In the genomic region with DNA sequence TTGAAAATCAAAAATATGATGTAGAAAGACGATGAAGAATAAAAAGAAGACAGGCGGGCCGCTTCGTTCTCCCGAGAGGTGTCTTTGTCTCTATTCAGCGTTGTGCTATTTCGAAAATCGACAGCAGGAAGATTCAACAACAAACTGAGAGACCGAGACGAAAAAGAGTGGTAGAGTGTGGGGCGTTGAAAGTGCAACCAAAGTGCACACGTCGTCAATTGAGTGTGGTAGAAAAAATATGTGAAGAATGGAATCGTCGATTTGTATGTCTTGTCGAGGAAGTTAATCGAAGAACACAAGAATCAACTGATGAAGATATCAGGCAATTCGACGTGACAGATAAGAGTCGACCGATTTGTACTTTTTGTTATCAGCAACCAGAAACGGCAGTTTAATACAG, we compare ENCODE assay signal across 7 worm cellular contexts.
TF ChIP-seq lines count a peak whose summit lies in the region.

No protein-coding gene starts in this region.

TF ChIP-seq in whole organism, L1 larva, 84 proteins besides CTCF, POLR2A, EP300 and RAD21 (continues in another document):
- peak; percentile 52 for TF ChIP-seq aly-2 (tag; optimal IDR thresholded peaks at IDR 0.05; lab: Kevin White, UChicago)
- TF ChIP-seq mdl-1 (tag; optimal IDR thresholded peaks at IDR 0.05; lab: Kevin White, UChicago): peak in 1 of 2 experiments; percentile 47
- no peak for TF ChIP-seq grh-1 (GFP tag; IDR thresholded peaks at IDR 0.05; lab: Robert Waterston, UW)
- TF ChIP-seq isw-1 (GFP tag; IDR thresholded peaks at IDR 0.05; lab: Robert Waterston, UW): no peak
- no peak for TF ChIP-seq ets-5 (GFP tag; IDR thresholded peaks at IDR 0.05; lab: Robert Waterston, UW)
- TF ChIP-seq ztf-11 (tag; optimal IDR thresholded peaks at IDR 0.05; lab: Kevin White, UChicago): no peak
- peak; percentile 19 for TF ChIP-seq jun-1 (tag; optimal IDR thresholded peaks at IDR 0.05; lab: Kevin White, UChicago)
- TF ChIP-seq nhr-76 (tag; optimal IDR thresholded peaks at IDR 0.05; lab: Kevin White, UChicago): peak; percentile 62
- TF ChIP-seq ces-1 (GFP tag; optimal IDR thresholded peaks at IDR 0.05; lab: Kevin White, UChicago): no peak
- TF ChIP-seq nhr-11 (tag; optimal IDR thresholded peaks at IDR 0.05; lab: Kevin White, UChicago): no peak
- no peak for TF ChIP-seq egl-13 (tag; optimal IDR thresholded peaks at IDR 0.05; lab: Kevin White, UChicago)
- peak; percentile 87 for TF ChIP-seq nhr-85 (tag; lab: Kevin White, UChicago)
- TF ChIP-seq xbp-1 (tag; optimal IDR thresholded peaks at IDR 0.05; lab: Kevin White, UChicago): peak; percentile 11

TF ChIP-seq in whole organism, L2 larva, 48 proteins besides CTCF, POLR2A, EP300 and RAD21 (continues in another document):
- TF ChIP-seq mdl-1 (tag; optimal IDR thresholded peaks at IDR 0.05; lab: Kevin White, UChicago) (peak in 1 of 2 experiments; percentile 41), sem-4 (tag; optimal IDR thresholded peaks at IDR 0.05; lab: Kevin White, UChicago) (peak; percentile 35), nhr-21 (tag; optimal IDR thresholded peaks at IDR 0.05; lab: Kevin White, UChicago) (peak; percentile 78), sma-9 (GFP tag; optimal IDR thresholded peaks at IDR 0.05; lab: Kevin White, UChicago) (peak; percentile 97), sma-9 (tag; optimal IDR thresholded peaks at IDR 0.05; lab: Kevin White, UChicago) (no peak), crh-2 (tag; optimal IDR thresholded peaks at IDR 0.05; lab: Kevin White, UChicago) (peak; percentile 91), lin-39 (tag; optimal IDR thresholded peaks at IDR 0.05; lab: Kevin White, UChicago) (no peak), ztf-11 (tag; optimal IDR thresholded peaks at IDR 0.05; lab: Kevin White, UChicago) (no peak), egl-27 (tag; optimal IDR thresholded peaks at IDR 0.05; lab: Kevin White, UChicago) (peak; percentile 71), ceh-16 (tag; optimal IDR thresholded peaks at IDR 0.05; lab: Kevin White, UChicago) (no peak), F13H6.1 (tag; optimal IDR thresholded peaks at IDR 0.05; lab: Kevin White, UChicago) (peak; percentile 82), unc-62 (GFP tag; optimal IDR thresholded peaks at IDR 0.05; lab: Kevin White, UChicago) (no peak), C34F6.9 (tag; optimal IDR thresholded peaks at IDR 0.05; lab: Kevin White, UChicago) (peak; percentile 47)

TF ChIP-seq in whole organism, L3 larva, 47 proteins besides CTCF, POLR2A, EP300 and RAD21 (continues in another document):
- no peak for TF ChIP-seq lin-15B (tag; optimal IDR thresholded peaks at IDR 0.05; lab: Kevin White, UChicago)
- TF ChIP-seq mdl-1 (tag; optimal IDR thresholded peaks at IDR 0.05; lab: Kevin White, UChicago): peak; percentile 53
- TF ChIP-seq daf-12 (tag; optimal IDR thresholded peaks at IDR 0.05; lab: Kevin White, UChicago): peak; percentile 69
- TF ChIP-seq snpc-4 (tag; optimal IDR thresholded peaks at IDR 0.05; lab: Kevin White, UChicago): peak; percentile 3
- TF ChIP-seq nhr-23 (tag; optimal IDR thresholded peaks at IDR 0.05; lab: Kevin White, UChicago): peak; percentile 72
- TF ChIP-seq ztf-4 (tag; optimal IDR thresholded peaks at IDR 0.05; lab: Kevin White, UChicago): no peak
- peak; percentile 58 for TF ChIP-seq jun-1 (tag; optimal IDR thresholded peaks at IDR 0.05; lab: Kevin White, UChicago)
- TF ChIP-seq nhr-43 (tag; optimal IDR thresholded peaks at IDR 0.05; lab: Kevin White, UChicago; ENCODE audit: poor library complexity, severe bottlenecking): peak; percentile 89
- TF ChIP-seq aly-2 (tag; optimal IDR thresholded peaks at IDR 0.05; lab: Kevin White, UChicago): no peak
- peak; percentile 83 for TF ChIP-seq unc-62 (GFP tag; optimal IDR thresholded peaks at IDR 0.05; lab: Kevin White, UChicago)
- TF ChIP-seq fkh-2 (tag; optimal IDR thresholded peaks at IDR 0.05; lab: Kevin White, UChicago): no peak
- TF ChIP-seq nhr-28 (tag; optimal IDR thresholded peaks at IDR 0.05; lab: Kevin White, UChicago): no peak
- TF ChIP-seq lin-39 (tag; optimal IDR thresholded peaks at IDR 0.05; lab: Kevin White, UChicago): peak; percentile 58

TF ChIP-seq in whole organism, L4 larva, 104 proteins besides CTCF, POLR2A, EP300 and RAD21 (continues in another document):
- peak in 1 of 2 experiments; percentile 57 for TF ChIP-seq unc-62 (GFP tag; optimal IDR thresholded peaks at IDR 0.05 in 1 of 2; lab: Kevin White, UChicago)
- TF ChIP-seq unc-62 (tag; optimal IDR thresholded peaks at IDR 0.05; lab: Kevin White, UChicago): peak; percentile 28
- peak; percentile 18; the same call in 1 of the 2 replicates for TF ChIP-seq lin-1 (GFP tag; IDR thresholded peaks at IDR 0.05; lab: Robert Waterston, UW)
- peak; percentile 78 for TF ChIP-seq nhr-10 (tag; optimal IDR thresholded peaks at IDR 0.05; lab: Kevin White, UChicago)
- no peak for TF ChIP-seq F10B5.3 (tag; optimal IDR thresholded peaks at IDR 0.05; lab: Kevin White, UChicago)
- TF ChIP-seq lin-38 (GFP tag; IDR thresholded peaks at IDR 0.05; lab: Robert Waterston, UW): peak; percentile 23; the same call in 1 of the 2 replicates
- peak; percentile 68 for TF ChIP-seq dve-1 (tag; optimal IDR thresholded peaks at IDR 0.05; lab: Kevin White, UChicago; ENCODE audit: insufficient read depth)
- TF ChIP-seq fos-1 (tag; optimal IDR thresholded peaks at IDR 0.05; lab: Kevin White, UChicago): no peak
- TF ChIP-seq nhr-25 (tag; optimal IDR thresholded peaks at IDR 0.05; lab: Kevin White, UChicago; ENCODE audit: borderline replicate concordance, insufficient read depth): peak; percentile 40
- TF ChIP-seq cey-2 (tag; optimal IDR thresholded peaks at IDR 0.05; lab: Kevin White, UChicago; ENCODE audit: borderline replicate concordance, insufficient read depth): no peak
- peak; percentile 20 for TF ChIP-seq jun-1 (tag; optimal IDR thresholded peaks at IDR 0.05; lab: Kevin White, UChicago)

TF ChIP-seq in whole organism, early embryonic, 17 proteins besides CTCF, POLR2A, EP300 and RAD21:
- TF ChIP-seq pes-1 (GFP tag; IDR thresholded peaks at IDR 0.05; lab: Robert Waterston, UW): peak; percentile 3; the same call in 1 of the 2 replicates
- TF ChIP-seq ceh-13 (GFP tag; optimal IDR thresholded peaks at IDR 0.05; lab: Kevin White, UChicago): no peak

TF ChIP-seq in whole organism, late embryonic, 69 proteins besides CTCF, POLR2A, EP300 and RAD21:
- TF ChIP-seq elt-2 (tag; optimal IDR thresholded peaks at IDR 0.05; lab: Kevin White, UChicago) (peak; percentile 25), unc-3 (GFP tag; conservative IDR thresholded peaks at IDR 0.05; lab: Robert Waterston, UW) (no peak), unc-3 (tag; optimal IDR thresholded peaks at IDR 0.05; lab: Kevin White, UChicago) (no peak)
TF ChIP-seq in whole organism, late embryonic: peak in this region for 1.

TF ChIP-seq in whole organism, young adult, 124 proteins besides CTCF, POLR2A, EP300 and RAD21:
- TF ChIP-seq sdz-38 (tag; optimal IDR thresholded peaks at IDR 0.05; lab: Kevin White, UChicago) (no peak), hmg-1.2 (GFP tag; IDR thresholded peaks at IDR 0.05; lab: Robert Waterston, UW) (peak; percentile 57; the same call in 1 of the 2 replicates), cebp-2 (GFP tag; IDR thresholded peaks at IDR 0.05; lab: Robert Waterston, UW) (no peak), nhr-80 (tag; optimal IDR thresholded peaks at IDR 0.05; lab: Kevin White, UChicago) (peak; percentile 64), lin-40 (tag; optimal IDR thresholded peaks at IDR 0.05; lab: Kevin White, UChicago) (peak; percentile 47), cebp-1 (GFP tag; IDR thresholded peaks at IDR 0.05; lab: Robert Waterston, UW) (no peak), cebp-1 (tag; optimal IDR thresholded peaks at IDR 0.05; lab: Kevin White, UChicago) (peak; percentile 62), mxl-1 (tag; optimal IDR thresholded peaks at IDR 0.05; lab: Kevin White, UChicago) (no peak), zim-3 (tag; optimal IDR thresholded peaks at IDR 0.05; lab: Kevin White, UChicago) (no peak), ceh-27 (GFP tag; optimal IDR thresholded peaks at IDR 0.05; lab: Kevin White, UChicago) (peak; percentile 49), madf-6 (GFP tag; IDR thresholded peaks at IDR 0.05; lab: Robert Waterston, UW) (no peak), ZK185.1 (tag; optimal IDR thresholded peaks at IDR 0.05; lab: Kevin White, UChicago; ENCODE audit: poor library complexity, severe bottlenecking) (peak; percentile 4), ekl-4 (GFP tag; IDR thresholded peaks at IDR 0.05; lab: Robert Waterston, UW) (peak; percentile 28; the same call in 1 of the 2 replicates), let-607 (tag; optimal IDR thresholded peaks at IDR 0.05; lab: Kevin White, UChicago) (peak in 1 of 2 experiments; percentile 3), K12H6.12 (tag; optimal IDR thresholded peaks at IDR 0.05; lab: Kevin White, UChicago) (no peak), bed-2 (GFP tag; IDR thresholded peaks at IDR 0.05; lab: Robert Waterston, UW) (no peak), T07F8.4 (tag; optimal IDR thresholded peaks at IDR 0.05; lab: Kevin White, UChicago) (no peak), gei-17 (GFP tag; optimal IDR thresholded peaks at IDR 0.05; lab: Kevin White, UChicago) (no peak), sea-2 (GFP tag; IDR thresholded peaks at IDR 0.05; lab: Robert Waterston, UW) (no peak), tbp1 (GFP tag; optimal IDR thresholded peaks at IDR 0.05; lab: Kevin White, UChicago) (peak; percentile 18), snpc-4 (GFP tag; optimal IDR thresholded peaks at IDR 0.05; lab: Kevin White, UChicago) (no peak), snpc-4 (tag; optimal IDR thresholded peaks at IDR 0.05; lab: Kevin White, UChicago) (peak in 1 of 4 experiments; percentile 0), unc-130 (GFP tag; optimal IDR thresholded peaks at IDR 0.05; lab: Kevin White, UChicago) (no peak), mcd-1 (GFP tag; IDR thresholded peaks at IDR 0.05; lab: Robert Waterston, UW) (peak; percentile 40; the same call in 1 of the 2 replicates), bed-1 (GFP tag; IDR thresholded peaks at IDR 0.05; lab: Robert Waterston, UW) (no peak), fkh-3 (tag; optimal IDR thresholded peaks at IDR 0.05; lab: Kevin White, UChicago) (no peak), F22D6.2 (tag; optimal IDR thresholded peaks at IDR 0.05; lab: Kevin White, UChicago) (no peak), egl-44 (GFP tag; IDR thresholded peaks at IDR 0.05; lab: Robert Waterston, UW) (0 out of 2 replicates have a peak, but pooled peaks have one; percentile 49), F37B4.10 (GFP tag; IDR thresholded peaks at IDR 0.05; lab: Robert Waterston, UW) (no peak), Y53G8AR.9 (GFP tag; conservative IDR thresholded peaks at IDR 0.05; lab: Robert Waterston, UW) (no peak), F55B11.4 (tag; optimal IDR thresholded peaks at IDR 0.05; lab: Kevin White, UChicago; ENCODE audit: borderline replicate concordance, insufficient read depth) (no peak), ztf-3 (GFP tag; optimal IDR thresholded peaks at IDR 0.05; lab: Kevin White, UChicago) (no peak), dox-1 (GFP tag; IDR thresholded peaks at IDR 0.05; lab: Robert Waterston, UW) (peak; percentile 34; the same call in 1 of the 2 replicates), madf-8 (GFP tag; conservative IDR thresholded peaks at IDR 0.05; lab: Robert Waterston, UW) (no peak)
TF ChIP-seq in whole organism, young adult: peak in this region for 13.
